Worm (Caenorhabditis elegans): ENCODE measurements around the gene best-2.

DNA sequence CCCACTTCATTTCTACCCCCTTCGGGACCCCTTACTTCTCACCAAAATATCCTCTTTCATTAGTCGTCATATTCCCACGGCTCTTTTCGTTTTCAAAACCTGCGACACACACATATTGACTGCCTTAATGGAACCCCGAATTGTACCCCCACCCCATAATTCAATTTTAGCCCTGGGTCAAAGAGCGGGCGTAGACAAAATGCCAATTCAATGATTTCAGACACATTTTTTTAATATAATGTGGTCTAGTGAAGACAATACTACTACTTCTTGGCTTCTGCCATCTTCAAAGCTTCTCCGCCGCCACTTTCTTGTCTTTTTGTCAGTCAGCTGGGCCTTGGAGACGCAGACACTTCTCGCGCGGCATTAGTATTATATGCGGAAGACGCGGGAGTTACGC lies 14.8 kb upstream of the best-2 start:
- TF ChIP-seq him-1 (tag; optimal IDR thresholded peaks at IDR 0.05), result no peak
- no peak for TF ChIP-seq dao-5 (tag; optimal IDR thresholded peaks at IDR 0.05)

All from whole organism, L4/young adult.